Worm (Caenorhabditis elegans) whole organism, midembryonic: ENCODE measurements around the gene iglr-2.

Source experiments
- T22C8.4 ChIP-seq: fragments of 200-800 bp; sonication (Bioruptor generic); IDR thresholded peaks from 2 replicates; pipeline ENCODE4 v1.3.6; 2022; ENCODE audit warnings: missing genetic modification characterization, missing compliant biosample characterization
- cog-1 ChIP-seq: sonication (generic microtip); optimal IDR thresholded peaks from 2 replicates; lab custom pipeline; 2016; ENCODE audit warnings: missing genetic modification characterization, missing compliant biosample characterization
- flt-1 ChIP-seq: fragments of 200-800 bp; sonication (Bioruptor generic); IDR thresholded peaks from 2 replicates; pipeline ENCODE4 v1.3.6; 2022; ENCODE audit warnings: missing genetic modification characterization, missing compliant biosample characterization
- klf-2 ChIP-seq: fragments of 200-800 bp; sonication (Bioruptor generic); conservative IDR thresholded peaks from 2 replicates; pipeline ENCODE4 v1.3.6; 2022; ENCODE audit warnings: missing genetic modification reagents, missing genetic modification characterization, missing compliant biosample characterization
- med-1 ChIP-seq: sonication (generic microtip); optimal IDR thresholded peaks from 2 replicates; lab custom pipeline; 2017; ENCODE audit warnings: missing genetic modification characterization, mild to moderate bottlenecking, missing compliant biosample characterization, antibody characterized with exemption, missing genetic modification reagents; ENCODE audit not compliant: insufficient read depth
- ref-1 ChIP-seq: fragments of 200-800 bp; sonication (Bioruptor generic); conservative IDR thresholded peaks from 2 replicates; pipeline ENCODE4 v1.3.6; 2022; ENCODE audit warnings: missing genetic modification reagents, missing genetic modification characterization, missing compliant biosample characterization
- tab-1 ChIP-seq: fragments of 200-800 bp; sonication (Bioruptor generic); IDR thresholded peaks from 2 replicates; pipeline ENCODE4 v1.3.6; 2022; ENCODE audit warnings: missing genetic modification characterization, missing compliant biosample characterization
- ztf-23 ChIP-seq: fragments of 200-800 bp; sonication (Bioruptor generic); IDR thresholded peaks from 2 replicates; pipeline ENCODE4 v1.3.6; 2022; ENCODE audit warnings: missing genetic modification reagents, missing genetic modification characterization, missing compliant biosample characterization
- ztf-29 ChIP-seq: fragments of 200-800 bp; sonication (Bioruptor generic); IDR thresholded peaks from 2 replicates; pipeline ENCODE4 v1.3.6; 2022; ENCODE audit warnings: missing genetic modification reagents, missing genetic modification characterization, missing compliant biosample characterization

The iglr-2 gene

ce11 chrIII:8331211-8331610 lies at the start of gene iglr-2:
Gene iglr-2, minus strand, starts transcription at chrIII:8331311.
- TF ChIP-seq ztf-29 (GFP tag; lab: Robert Waterston, UW): no peak
- TF ChIP-seq tab-1 (GFP tag; lab: Robert Waterston, UW): no peak
- TF ChIP-seq T22C8.4 (GFP tag; lab: Robert Waterston, UW): no peak
- TF ChIP-seq ztf-23 (GFP tag; lab: Robert Waterston, UW): no peak
- no peak for TF ChIP-seq flt-1 (GFP tag; lab: Robert Waterston, UW)
- no peak for TF ChIP-seq ref-1
- TF ChIP-seq klf-2 (GFP tag; lab: Robert Waterston, UW): no peak
- no peak for TF ChIP-seq cog-1 (tag; lab: Kevin White, UChicago)
- TF ChIP-seq med-1 (GFP tag; lab: Kevin White, UChicago): no peak

- TF ChIP-seq ztf-29 (GFP tag; lab: Robert Waterston, UW) (no peak), ref-1 (no peak), klf-2 (GFP tag; lab: Robert Waterston, UW) (no peak), ztf-23 (GFP tag; lab: Robert Waterston, UW) (no peak)
Measured at ce11 chrIII:8380645-8381044, 49.5 kb upstream of the iglr-2 start, which contains the start of gene R05D3.12. Gene R05D3.12, plus strand, starts transcription at chrIII:8380945.

ce11 chrIII:8375000-8375399 lies 43.9 kb upstream of the iglr-2 start, which contains the start of gene met-2:
Gene met-2, plus strand, starts transcription at chrIII:8375300.
- TF ChIP-seq ref-1 (no peak), T22C8.4 (GFP tag; lab: Robert Waterston, UW) (no peak), ztf-29 (GFP tag; lab: Robert Waterston, UW) (no peak), tab-1 (GFP tag; lab: Robert Waterston, UW) (no peak), med-1 (GFP tag; lab: Kevin White, UChicago) (no peak), ztf-23 (GFP tag; lab: Robert Waterston, UW) (no peak), cog-1 (tag; lab: Kevin White, UChicago) (no peak), klf-2 (GFP tag; lab: Robert Waterston, UW) (no peak), flt-1 (GFP tag; lab: Robert Waterston, UW) (no peak)

- TF ChIP-seq tab-1 (GFP tag; lab: Robert Waterston, UW): no peak
- TF ChIP-seq ref-1: no peak
- no peak for TF ChIP-seq flt-1 (GFP tag; lab: Robert Waterston, UW)
- TF ChIP-seq ztf-23 (GFP tag; lab: Robert Waterston, UW): no peak
- no peak for TF ChIP-seq cog-1 (tag; lab: Kevin White, UChicago)
- no peak for TF ChIP-seq ztf-29 (GFP tag; lab: Robert Waterston, UW)
- no peak for TF ChIP-seq med-1 (GFP tag; lab: Kevin White, UChicago)
- no peak for TF ChIP-seq klf-2 (GFP tag; lab: Robert Waterston, UW)
- no peak for TF ChIP-seq T22C8.4 (GFP tag; lab: Robert Waterston, UW)
Measured at ce11 chrIII:8371595-8372305, 40.6 kb upstream of the iglr-2 start, which contains the start of gene lmbr-1. Gene lmbr-1, plus strand, starts transcription at chrIII:8372255.

ce11 chrIII:8370846-8371257 lies 39.7 kb upstream of the iglr-2 start:
- TF ChIP-seq cog-1 (tag; lab: Kevin White, UChicago): no peak
- TF ChIP-seq ztf-23 (GFP tag; lab: Robert Waterston, UW): no peak
- no peak for TF ChIP-seq med-1 (GFP tag; lab: Kevin White, UChicago)
- no peak for TF ChIP-seq ref-1
- no peak for TF ChIP-seq ztf-29 (GFP tag; lab: Robert Waterston, UW)
- TF ChIP-seq T22C8.4 (GFP tag; lab: Robert Waterston, UW): no peak
- no peak for TF ChIP-seq klf-2 (GFP tag; lab: Robert Waterston, UW)
- no peak for TF ChIP-seq flt-1 (GFP tag; lab: Robert Waterston, UW)
- TF ChIP-seq tab-1 (GFP tag; lab: Robert Waterston, UW): no peak

- TF ChIP-seq med-1 (GFP tag; lab: Kevin White, UChicago) (no peak), T22C8.4 (GFP tag; lab: Robert Waterston, UW) (no peak), flt-1 (GFP tag; lab: Robert Waterston, UW) (no peak), ref-1 (no peak), cog-1 (tag; lab: Kevin White, UChicago) (no peak), klf-2 (GFP tag; lab: Robert Waterston, UW) (no peak), ztf-23 (GFP tag; lab: Robert Waterston, UW) (no peak), ztf-29 (GFP tag; lab: Robert Waterston, UW) (no peak), tab-1 (GFP tag; lab: Robert Waterston, UW) (no peak)
Measured at ce11 chrIII:8370188-8370587, 39.1 kb upstream of the iglr-2 start.

- no peak for TF ChIP-seq ztf-29 (GFP tag; lab: Robert Waterston, UW)
- TF ChIP-seq cog-1 (tag; lab: Kevin White, UChicago): no peak
- TF ChIP-seq ref-1: no peak
- TF ChIP-seq T22C8.4 (GFP tag; lab: Robert Waterston, UW): no peak
- no peak for TF ChIP-seq tab-1 (GFP tag; lab: Robert Waterston, UW)
- no peak for TF ChIP-seq ztf-23 (GFP tag; lab: Robert Waterston, UW)
- no peak for TF ChIP-seq klf-2 (GFP tag; lab: Robert Waterston, UW)
- no peak for TF ChIP-seq flt-1 (GFP tag; lab: Robert Waterston, UW)
- TF ChIP-seq med-1 (GFP tag; lab: Kevin White, UChicago): no peak
Measured at ce11 chrIII:8369172-8369571, 38.1 kb upstream of the iglr-2 start.

- no peak for TF ChIP-seq tab-1 (GFP tag; lab: Robert Waterston, UW)
- no peak for TF ChIP-seq ztf-23 (GFP tag; lab: Robert Waterston, UW)
- TF ChIP-seq T22C8.4 (GFP tag; lab: Robert Waterston, UW): no peak
- TF ChIP-seq ztf-29 (GFP tag; lab: Robert Waterston, UW): no peak
- no peak for TF ChIP-seq cog-1 (tag; lab: Kevin White, UChicago)
- no peak for TF ChIP-seq ref-1
- TF ChIP-seq med-1 (GFP tag; lab: Kevin White, UChicago): no peak
- TF ChIP-seq flt-1 (GFP tag; lab: Robert Waterston, UW): no peak
- TF ChIP-seq klf-2 (GFP tag; lab: Robert Waterston, UW): no peak
Measured at ce11 chrIII:8368619-8369018, 37.5 kb upstream of the iglr-2 start, which contains the start of gene R05D3.9. Gene R05D3.9, minus strand, starts transcription at chrIII:8368719.
